Worm (Caenorhabditis elegans) whole organism, mixed stage, embryonic: ENCODE measurements around the gene ttr-32.

Source experiments
- M03D4.4 ChIP-seq: sonication (generic microtip); optimal IDR thresholded peaks from 2 replicates; lab custom pipeline; 2017; ENCODE audit warnings: mild to moderate bottlenecking, missing genetic modification characterization, missing compliant biosample characterization
- bed-3 ChIP-seq: fragments of 200-800 bp; sonication (Bioruptor generic); optimal IDR thresholded peaks from 3 replicates; lab custom pipeline; 2018; ENCODE audit warnings: mild to moderate bottlenecking, missing genetic modification characterization, moderate library complexity, missing compliant biosample characterization
- blmp-1 ChIP-seq: fragments of 150-350 bp; optimal IDR thresholded peaks from 2 replicates; lab custom pipeline; 2014; ENCODE audit warnings: missing biosample characterization, missing genetic modification characterization
- ceh-39 ChIP-seq: fragments of 150-350 bp; optimal IDR thresholded peaks from 2 replicates; lab custom pipeline; 2014; ENCODE audit warnings: missing biosample characterization, missing genetic modification characterization
- ceh-43 ChIP-seq: fragments of 200-800 bp; sonication (Bioruptor generic); optimal IDR thresholded peaks from 2 replicates; lab custom pipeline; 2018; ENCODE audit warnings: mild to moderate bottlenecking, missing genetic modification characterization, moderate library complexity, missing compliant biosample characterization
- ceh-83 ChIP-seq: fragments of 200-800 bp; sonication (Bioruptor generic); optimal IDR thresholded peaks from 2 replicates; lab custom pipeline; 2018; ENCODE audit warnings: mild to moderate bottlenecking, missing genetic modification characterization, missing compliant biosample characterization
- ces-1 ChIP-seq: fragments of 150-350 bp; optimal IDR thresholded peaks from 2 replicates; lab custom pipeline; 2014; ENCODE audit warnings: missing biosample characterization, missing genetic modification reagents, missing genetic modification characterization
- cnd-1 ChIP-seq: fragments of 200-800 bp; sonication (Bioruptor generic); optimal IDR thresholded peaks from 2 replicates; lab custom pipeline; 2018; ENCODE audit warnings: mild to moderate bottlenecking, missing genetic modification characterization, missing compliant biosample characterization
- drap-1 ChIP-seq: fragments of 200-800 bp; sonication (Bioruptor generic); optimal IDR thresholded peaks from 3 replicates; lab custom pipeline; 2018; ENCODE audit warnings: mild to moderate bottlenecking, missing genetic modification characterization, missing compliant biosample characterization
- ham-2 ChIP-seq: fragments of 200-800 bp; sonication (Bioruptor generic); optimal IDR thresholded peaks from 2 replicates; lab custom pipeline; 2018; ENCODE audit warnings: mild to moderate bottlenecking, missing genetic modification characterization, missing compliant biosample characterization
- hlh-1 ChIP-seq: fragments of 150-350 bp; optimal IDR thresholded peaks from 2 replicates; lab custom pipeline; 2014; ENCODE audit warnings: missing biosample characterization, missing genetic modification reagents, missing genetic modification characterization
- lin-13 ChIP-seq: fragments of 150-350 bp; optimal IDR thresholded peaks from 2 replicates; lab custom pipeline; 2014; ENCODE audit warnings: missing biosample characterization, missing genetic modification characterization
- lsy-2 ChIP-seq: fragments of 150-350 bp; optimal IDR thresholded peaks from 2 replicates; lab custom pipeline; 2014; ENCODE audit warnings: missing biosample characterization, missing genetic modification characterization
- mab-5 ChIP-seq: fragments of 150-350 bp; optimal IDR thresholded peaks from 2 replicates; lab custom pipeline; 2014; ENCODE audit warnings: missing biosample characterization, missing genetic modification characterization
- mep-1 ChIP-seq: fragments of 150-350 bp; optimal IDR thresholded peaks from 2 replicates; lab custom pipeline; 2017; ENCODE audit warnings: missing biosample characterization, missing genetic modification reagents, missing genetic modification characterization, inconsistent platforms
- mls-2 ChIP-seq: sonication (generic microtip); optimal IDR thresholded peaks from 2 replicates; lab custom pipeline; 2016; ENCODE audit warnings: mild to moderate bottlenecking, missing genetic modification characterization, moderate library complexity, missing compliant biosample characterization
- nhr-2 ChIP-seq: fragments of 150-350 bp; optimal IDR thresholded peaks from 2 replicates; lab custom pipeline; 2014; ENCODE audit warnings: missing biosample characterization, missing genetic modification characterization
- nhr-237 ChIP-seq: fragments of 150-350 bp; optimal IDR thresholded peaks from 2 replicates; lab custom pipeline; 2014; ENCODE audit warnings: missing biosample characterization, missing genetic modification characterization
- nhr-28 ChIP-seq: fragments of 150-350 bp; optimal IDR thresholded peaks from 2 replicates; lab custom pipeline; 2014; ENCODE audit warnings: missing biosample characterization, missing genetic modification characterization
- snpc-4 ChIP-seq: fragments of 150-350 bp; optimal IDR thresholded peaks from 2 replicates; lab custom pipeline; 2014; ENCODE audit warnings: missing biosample characterization, missing genetic modification characterization
- sptf-1 ChIP-seq: sonication (generic microtip); optimal IDR thresholded peaks from 2 replicates; lab custom pipeline; 2017; ENCODE audit warnings: mild to moderate bottlenecking, missing genetic modification characterization, moderate library complexity, missing compliant biosample characterization
- tbx-8 ChIP-seq: fragments of 200-800 bp; sonication (Bioruptor generic); optimal IDR thresholded peaks from 2 replicates; lab custom pipeline; 2018; ENCODE audit warnings: mild to moderate bottlenecking, missing genetic modification characterization, moderate library complexity, missing compliant biosample characterization
- unc-120 ChIP-seq: sonication (generic microtip); optimal IDR thresholded peaks from 2 replicates; lab custom pipeline; 2017; ENCODE audit warnings: missing genetic modification characterization, missing compliant biosample characterization; ENCODE audit not compliant: poor library complexity, severe bottlenecking
- unc-39 ChIP-seq: fragments of 150-350 bp; optimal IDR thresholded peaks from 2 replicates; lab custom pipeline; 2014; ENCODE audit warnings: missing biosample characterization, missing genetic modification characterization
- unc-62 ChIP-seq: fragments of 150-350 bp; optimal IDR thresholded peaks from 2 replicates; lab custom pipeline; 2014; ENCODE audit warnings: missing biosample characterization, missing genetic modification reagents, missing genetic modification characterization
- zip-8 ChIP-seq: fragments of 150-350 bp; optimal IDR thresholded peaks from 2 replicates; lab custom pipeline; 2014; ENCODE audit warnings: missing biosample characterization, missing genetic modification characterization
- ztf-11 ChIP-seq: fragments of 150-350 bp; optimal IDR thresholded peaks from 2 replicates; lab custom pipeline; 2014; ENCODE audit warnings: missing biosample characterization, missing genetic modification characterization

Gene ttr-32

ce11 chrIII:7553693-7554226 is 12.5 kb upstream of the ttr-32 start:
- TF ChIP-seq lin-13 (tag; lab: Kevin White, UChicago) (no peak), unc-62 (GFP tag; lab: Kevin White, UChicago) (peak; percentile 66), nhr-2 (tag; lab: Kevin White, UChicago) (peak; percentile 19)

- TF ChIP-seq M03D4.4 (tag; lab: Kevin White, UChicago) (peak; percentile 11), lsy-2 (peak; percentile 61), mab-5 (tag; lab: Kevin White, UChicago) (peak; percentile 92), unc-120 (peak; percentile 84), unc-62 (GFP tag; lab: Kevin White, UChicago) (peak; percentile 99), nhr-237 (tag; lab: Kevin White, UChicago) (no peak), zip-8 (tag; lab: Kevin White, UChicago) (no peak)
Measured at ce11 chrIII:7554697-7555145, 11.5 kb upstream of the ttr-32 start.

- no peak for TF ChIP-seq ceh-39 (tag; lab: Kevin White, UChicago)
Measured at ce11 chrIII:7555360-7555759, 10.9 kb upstream of the ttr-32 start, which contains the start of gene ceh-13. TSS of gene ceh-13 (plus strand) at chrIII:7555660.

- no peak for TF ChIP-seq M03D4.4 (tag; lab: Kevin White, UChicago)
- no peak for TF ChIP-seq drap-1 (GFP tag; lab: Kevin White, UChicago)
- no peak for TF ChIP-seq zip-8 (tag; lab: Kevin White, UChicago)
- no peak for TF ChIP-seq nhr-2 (tag; lab: Kevin White, UChicago)
- no peak for TF ChIP-seq ceh-43
- TF ChIP-seq unc-62 (GFP tag; lab: Kevin White, UChicago): no peak
- TF ChIP-seq ztf-11 (tag; lab: Kevin White, UChicago): no peak
- no peak for TF ChIP-seq snpc-4 (tag; lab: Kevin White, UChicago)
- no peak for TF ChIP-seq tbx-8 (GFP tag; lab: Kevin White, UChicago)
- no peak for TF ChIP-seq blmp-1 (tag; lab: Kevin White, UChicago)
- no peak for TF ChIP-seq nhr-237 (tag; lab: Kevin White, UChicago)
- TF ChIP-seq mep-1 (tag; lab: Kevin White, UChicago): no peak
- TF ChIP-seq ham-2: no peak
- no peak for TF ChIP-seq unc-39 (tag; lab: Kevin White, UChicago)
- no peak for TF ChIP-seq ces-1 (GFP tag; lab: Kevin White, UChicago)
- TF ChIP-seq sptf-1: no peak
- no peak for TF ChIP-seq cnd-1 (tag; lab: Kevin White, UChicago)
Measured at ce11 chrIII:7557930-7558470, 8.2 kb upstream of the ttr-32 start.

- TF ChIP-seq nhr-2 (tag; lab: Kevin White, UChicago) (peak; percentile 67), mep-1 (tag; lab: Kevin White, UChicago) (no peak), ceh-43 (no peak), unc-62 (GFP tag; lab: Kevin White, UChicago) (peak; percentile 68), nhr-28 (tag; lab: Kevin White, UChicago) (no peak), ces-1 (GFP tag; lab: Kevin White, UChicago) (peak; percentile 85), sptf-1 (no peak), ham-2 (no peak), mls-2 (peak; percentile 6), blmp-1 (tag; lab: Kevin White, UChicago) (no peak), mab-5 (tag; lab: Kevin White, UChicago) (no peak), ceh-83 (GFP tag; lab: Kevin White, UChicago) (no peak)
Measured at ce11 chrIII:7558658-7559057, 7.6 kb upstream of the ttr-32 start.

- TF ChIP-seq hlh-1 (tag; lab: Kevin White, UChicago) (peak; percentile 80), unc-62 (GFP tag; lab: Kevin White, UChicago) (peak; percentile 100), bed-3 (GFP tag; lab: Kevin White, UChicago) (no peak), cnd-1 (tag; lab: Kevin White, UChicago) (no peak), ceh-83 (GFP tag; lab: Kevin White, UChicago) (peak; percentile 3), blmp-1 (tag; lab: Kevin White, UChicago) (no peak), nhr-237 (tag; lab: Kevin White, UChicago) (no peak), lsy-2 (no peak), nhr-2 (tag; lab: Kevin White, UChicago) (no peak), mep-1 (tag; lab: Kevin White, UChicago) (no peak), mab-5 (tag; lab: Kevin White, UChicago) (no peak), unc-120 (peak; percentile 83), unc-39 (tag; lab: Kevin White, UChicago) (no peak), ceh-39 (tag; lab: Kevin White, UChicago) (no peak)
Measured at ce11 chrIII:7559869-7560268, 6.3 kb upstream of the ttr-32 start.
